Worm (Caenorhabditis elegans): ENCODE results near the gene ZK669.5.
A peak's percentile ranks its signal among the peaks of the same experiment; 100 is the strongest.

Gene ZK669.5

DNA sequence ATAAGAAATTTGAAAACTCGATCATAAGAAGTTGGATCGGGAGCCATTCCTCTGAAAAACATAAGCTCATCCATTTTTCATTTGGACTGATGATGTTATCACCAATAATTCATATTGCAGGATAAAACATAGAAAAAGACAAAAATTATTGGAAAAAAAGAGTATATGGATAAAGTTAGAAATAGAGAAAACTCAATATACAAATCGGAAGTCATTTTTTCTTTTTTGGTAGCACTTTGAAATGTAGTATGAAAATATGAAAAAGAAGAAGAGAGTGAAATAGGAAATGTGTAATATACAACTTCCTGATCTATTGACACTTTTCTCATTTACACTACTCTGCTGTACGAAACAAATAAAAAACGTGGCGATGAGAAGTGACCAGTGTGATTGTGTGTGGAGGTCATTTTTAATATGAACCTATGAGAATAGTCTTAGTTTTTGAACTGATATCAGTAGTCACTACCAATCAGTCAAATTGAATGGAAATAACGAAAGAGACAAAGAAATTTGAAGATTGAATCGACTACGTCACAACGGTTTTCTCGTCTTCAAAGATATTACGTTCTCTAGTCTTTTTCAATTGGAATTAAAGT is at the start of gene ZK669.5:
TSS of gene ZK669.5 (minus strand) at position 51 of the 596 bp plus-strand sequence.
- no peak for TF ChIP-seq ceh-9 (tag; optimal IDR thresholded peaks at IDR 0.05)
- TF ChIP-seq unc-86 (tag; optimal IDR thresholded peaks at IDR 0.05), result no peak
- TF ChIP-seq nhr-11 (tag; optimal IDR thresholded peaks at IDR 0.05), result no peak
- no peak for TF ChIP-seq fkh-6 (tag; optimal IDR thresholded peaks at IDR 0.05)
- TF ChIP-seq pha-4 (tag; optimal IDR thresholded peaks at IDR 0.05), result no peak
- no peak for TF ChIP-seq elt-4 (tag; optimal IDR thresholded peaks at IDR 0.05)
- TF ChIP-seq ets-4 (tag; optimal IDR thresholded peaks at IDR 0.05), result no peak
- TF ChIP-seq dve-1 (tag; optimal IDR thresholded peaks at IDR 0.05), result no peak
- no peak for TF ChIP-seq odd-2 (tag; optimal IDR thresholded peaks at IDR 0.05)
- TF ChIP-seq T23F11.4 (GFP tag; optimal IDR thresholded peaks at IDR 0.05), result no peak

DNA sequence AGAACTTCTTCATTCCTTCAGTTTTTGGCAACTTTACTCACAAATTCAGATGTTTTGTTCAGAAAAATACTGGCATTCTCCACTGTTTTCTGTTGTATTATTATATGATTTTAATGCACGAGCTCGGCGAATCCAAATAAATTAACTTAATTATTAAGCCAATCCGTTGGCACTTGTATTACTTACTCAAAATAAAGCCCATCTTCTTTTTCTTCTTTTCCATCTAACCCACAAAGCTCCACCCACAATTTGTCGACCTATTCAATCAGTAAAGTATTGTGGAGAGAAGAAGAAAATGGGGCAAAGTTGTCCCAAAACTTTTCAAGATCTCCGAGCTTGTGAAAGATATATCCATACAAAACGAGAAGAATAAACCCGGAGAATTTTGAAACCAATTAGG is 44.6 kb upstream of the ZK669.5 start:
- TF ChIP-seq elt-4 (tag; optimal IDR thresholded peaks at IDR 0.05) (no peak), ceh-30 (tag; optimal IDR thresholded peaks at IDR 0.05) (no peak), nfya-1 (tag; optimal IDR thresholded peaks at IDR 0.05) (no peak), unc-42 (tag; optimal IDR thresholded peaks at IDR 0.05) (peak; percentile 71)

DNA sequence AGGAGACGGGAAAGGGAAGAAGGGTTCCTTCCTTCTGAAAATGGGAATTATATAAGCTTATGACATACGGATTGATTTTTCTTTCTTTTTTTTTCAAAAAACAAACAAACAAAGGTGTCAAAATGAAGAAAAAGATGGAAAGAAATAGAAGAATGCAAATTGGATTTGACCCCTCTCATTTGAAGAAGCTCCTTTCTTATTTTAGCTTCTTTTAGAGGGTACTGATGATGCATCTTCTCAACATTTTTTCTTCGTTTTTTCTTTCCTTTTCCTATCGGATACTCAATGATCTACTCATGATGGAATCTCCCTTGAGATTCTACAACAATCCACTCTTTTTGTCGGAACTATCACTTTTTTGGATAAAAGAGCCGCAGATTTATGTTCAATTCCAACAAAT is 43.5 kb upstream of the ZK669.5 start:
- TF ChIP-seq ceh-30 (tag; optimal IDR thresholded peaks at IDR 0.05) (no peak), ceh-24 (tag; optimal IDR thresholded peaks at IDR 0.05) (no peak), ceh-31 (tag; optimal IDR thresholded peaks at IDR 0.05) (no peak), ceh-9 (tag; optimal IDR thresholded peaks at IDR 0.05) (no peak), unc-55 (GFP tag; optimal IDR thresholded peaks at IDR 0.05) (no peak), unc-42 (tag; optimal IDR thresholded peaks at IDR 0.05) (peak; percentile 69), pat-9 (tag; optimal IDR thresholded peaks at IDR 0.05) (no peak), ama-1 (optimal IDR thresholded peaks at IDR 0.05) (no peak)

DNA sequence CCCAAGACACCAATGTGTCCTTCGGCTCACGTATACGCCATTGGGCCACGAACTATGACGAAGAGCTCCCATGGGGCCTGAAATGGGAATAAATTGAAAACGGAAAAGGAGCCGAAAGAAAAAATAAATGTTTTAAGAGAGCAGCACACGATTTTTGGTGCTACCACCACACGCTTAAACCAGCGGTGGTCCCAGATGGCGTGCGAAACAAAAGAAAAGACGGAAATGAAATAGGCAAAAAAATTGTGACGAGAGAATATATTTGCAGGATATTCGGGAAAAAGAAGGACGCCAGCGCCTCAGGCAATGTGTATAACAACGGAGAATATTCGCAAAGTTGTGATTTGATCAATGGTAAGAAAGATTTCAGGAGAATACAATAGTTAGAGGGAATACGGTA is 40.2 kb upstream of the ZK669.5 start:
- TF ChIP-seq ceh-24 (tag; optimal IDR thresholded peaks at IDR 0.05) (no peak), pha-2 (tag; optimal IDR thresholded peaks at IDR 0.05) (no peak), pqm-1 (tag; optimal IDR thresholded peaks at IDR 0.05) (no peak), unc-3 (GFP tag; conservative IDR thresholded peaks at IDR 0.05) (no peak), unc-3 (tag; optimal IDR thresholded peaks at IDR 0.05) (no peak), K09A11.1 (tag; optimal IDR thresholded peaks at IDR 0.05; ENCODE audit: insufficient read depth) (no peak), fkh-6 (tag; optimal IDR thresholded peaks at IDR 0.05) (no peak), nhr-11 (tag; optimal IDR thresholded peaks at IDR 0.05) (no peak), ceh-18 (tag; optimal IDR thresholded peaks at IDR 0.05) (no peak), eyg-1 (tag; optimal IDR thresholded peaks at IDR 0.05) (no peak), ref-2 (tag; optimal IDR thresholded peaks at IDR 0.05) (no peak), mec-3 (tag; optimal IDR thresholded peaks at IDR 0.05; ENCODE audit: borderline replicate concordance) (no peak), K02D7.2 (tag; optimal IDR thresholded peaks at IDR 0.05) (no peak), hlh-13 (GFP tag; optimal IDR thresholded peaks at IDR 0.05) (no peak), sox-4 (tag; optimal IDR thresholded peaks at IDR 0.05) (no peak), ceh-9 (tag; optimal IDR thresholded peaks at IDR 0.05) (no peak), lin-11 (tag; optimal IDR thresholded peaks at IDR 0.05) (no peak), lim-6 (tag; optimal IDR thresholded peaks at IDR 0.05) (no peak), ceh-45 (GFP tag; IDR thresholded peaks at IDR 0.05) (no peak), Y22D7AL.16 (tag; optimal IDR thresholded peaks at IDR 0.05) (no peak), unc-42 (tag; optimal IDR thresholded peaks at IDR 0.05) (no peak)

DNA sequence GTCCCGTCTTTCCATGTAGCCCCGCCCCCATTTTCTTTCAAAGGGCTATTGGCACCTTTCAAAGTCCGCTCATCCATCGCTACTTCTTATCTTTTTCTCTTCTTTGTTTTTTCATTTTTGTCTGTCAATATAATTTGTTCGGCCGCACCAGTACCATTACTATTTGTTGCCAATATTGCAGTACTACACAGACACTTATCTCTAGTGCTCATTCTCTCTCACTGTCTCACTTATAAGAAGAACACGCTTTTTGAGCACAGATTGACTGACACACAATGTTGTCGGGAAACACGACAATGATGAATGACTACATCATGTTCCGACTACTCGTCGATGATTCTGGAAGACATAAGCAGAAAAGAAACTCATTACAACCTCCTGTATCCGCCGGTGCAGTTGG is 38.3 kb upstream of the ZK669.5 start:
- TF ChIP-seq ceh-6 (GFP tag; optimal IDR thresholded peaks at IDR 0.05) (no peak), mec-3 (tag; optimal IDR thresholded peaks at IDR 0.05; ENCODE audit: borderline replicate concordance) (no peak), ceh-22 (tag; optimal IDR thresholded peaks at IDR 0.05) (no peak), pha-2 (tag; optimal IDR thresholded peaks at IDR 0.05) (no peak), odd-2 (tag; optimal IDR thresholded peaks at IDR 0.05) (no peak), fkh-10 (GFP tag; optimal IDR thresholded peaks at IDR 0.05) (no peak), rnt-1 (tag; optimal IDR thresholded peaks at IDR 0.05) (no peak)

All from whole organism, late embryonic.